Worm (Caenorhabditis elegans): ENCODE measurements around the gene W02F12.4.

ce11 chrV:6709050-6709683, 2.4 kb upstream of the W02F12.4 start, which contains the start of gene dlst-1:
- TF ChIP-seq lin-13 (tag; optimal IDR thresholded peaks at IDR 0.05) (no peak), nhr-12 (tag; optimal IDR thresholded peaks at IDR 0.05) (no peak), lsy-2 (tag; optimal IDR thresholded peaks at IDR 0.05) (no peak), nhr-28 (tag; optimal IDR thresholded peaks at IDR 0.05) (no peak), ces-1 (GFP tag; optimal IDR thresholded peaks at IDR 0.05) (no peak), unc-39 (tag; optimal IDR thresholded peaks at IDR 0.05) (no peak), ztf-11 (tag; optimal IDR thresholded peaks at IDR 0.05) (no peak), elt-1 (tag; optimal IDR thresholded peaks at IDR 0.05; ENCODE audit: borderline replicate concordance, insufficient read depth) (no peak), nhr-237 (tag; optimal IDR thresholded peaks at IDR 0.05) (no peak), flh-1 (GFP tag; optimal IDR thresholded peaks at IDR 0.05) (no peak), blmp-1 (tag; optimal IDR thresholded peaks at IDR 0.05) (no peak), lin-32 (GFP tag; optimal IDR thresholded peaks at IDR 0.05) (no peak)
